In genomic region chr2L:20923088-20923571, dm6 we compare ENCODE assay signal across 3 fruit fly cellular contexts.
TF ChIP-seq lines count a peak whose summit lies in the region.

No protein-coding gene starts in this region.

- no peak for TF ChIP-seq CTCF in whole organism, embryonic (GFP tag; optimal IDR thresholded peaks at IDR 0.05; lab: Kevin White, UChicago)

TF ChIP-seq in whole organism, embryonic, 481 proteins besides CTCF, POLR2A, EP300 and RAD21 (continues in another document):
- TF ChIP-seq CG4820 (GFP tag; optimal IDR thresholded peaks at IDR 0.05; lab: Kevin White, UChicago): no peak
- no peak for TF ChIP-seq HLH54F (GFP tag; optimal IDR thresholded peaks at IDR 0.05; lab: Kevin White, UChicago)
- no peak for TF ChIP-seq zfh1 (GFP tag; IDR thresholded peaks at IDR 0.05; lab: Robert Waterston, UW)
- TF ChIP-seq CG10654 (GFP tag; optimal IDR thresholded peaks at IDR 0.05; lab: Kevin White, UChicago): no peak
- no peak for TF ChIP-seq tin (GFP tag; optimal IDR thresholded peaks at IDR 0.05; lab: Kevin White, UChicago)
- no peak for TF ChIP-seq Gsc (GFP tag; IDR thresholded peaks at IDR 0.05; lab: Robert Waterston, UW)
- no peak for TF ChIP-seq CG15479 (GFP tag; optimal IDR thresholded peaks at IDR 0.05; lab: Kevin White, UChicago)
- peak; percentile 17 for TF ChIP-seq CG8281 (tag; optimal IDR thresholded peaks at IDR 0.05; lab: Kevin White, UChicago)
- no peak for TF ChIP-seq org-1 (GFP tag; optimal IDR thresholded peaks at IDR 0.05; lab: Kevin White, UChicago)
- no peak for TF ChIP-seq CG14860 (GFP tag; IDR thresholded peaks at IDR 0.05; lab: Robert Waterston, UW; ENCODE audit: partially characterized antibody)
- no peak for TF ChIP-seq ATbp (GFP tag; optimal IDR thresholded peaks at IDR 0.05; lab: Kevin White, UChicago)
- no peak for TF ChIP-seq ranshi (GFP tag; IDR thresholded peaks at IDR 0.05; lab: Robert Waterston, UW)
- no peak for TF ChIP-seq CG9609 (GFP tag; optimal IDR thresholded peaks at IDR 0.05; lab: Kevin White, UChicago)
- TF ChIP-seq sob (GFP tag; IDR thresholded peaks at IDR 0.05; lab: Robert Waterston, UW): no peak
- TF ChIP-seq phol (tag; optimal IDR thresholded peaks at IDR 0.05; lab: Kevin White, UChicago): no peak
- no peak for TF ChIP-seq CG15011 (GFP tag; optimal IDR thresholded peaks at IDR 0.05; lab: Kevin White, UChicago)
- no peak for TF ChIP-seq psq (GFP tag; optimal IDR thresholded peaks at IDR 0.05; lab: Kevin White, UChicago)
- 0 out of 2 replicates have a peak, but pooled peaks have one; percentile 22 for TF ChIP-seq Dref (GFP tag; IDR thresholded peaks at IDR 0.05; lab: Robert Waterston, UW)
- no peak for TF ChIP-seq CG6175 (GFP tag; IDR thresholded peaks at IDR 0.05; lab: Robert Waterston, UW)
- peak; percentile 57 for TF ChIP-seq gfzf (GFP tag; optimal IDR thresholded peaks at IDR 0.05; lab: Kevin White, UChicago)
- TF ChIP-seq ara (GFP tag; IDR thresholded peaks at IDR 0.05; lab: Robert Waterston, UW): no peak
- TF ChIP-seq luna (GFP tag; optimal IDR thresholded peaks at IDR 0.05; lab: Kevin White, UChicago): no peak
- TF ChIP-seq fu2 (GFP tag; optimal IDR thresholded peaks at IDR 0.05; lab: Kevin White, UChicago): no peak
- TF ChIP-seq CG13123 (GFP tag; optimal IDR thresholded peaks at IDR 0.05; lab: Kevin White, UChicago): no peak
- TF ChIP-seq so (GFP tag; IDR thresholded peaks at IDR 0.05; lab: Robert Waterston, UW): no peak
- TF ChIP-seq B-H1 (GFP tag; IDR thresholded peaks at IDR 0.05; lab: Robert Waterston, UW): no peak
- TF ChIP-seq MBD-R2 (GFP tag; IDR thresholded peaks at IDR 0.05; lab: Robert Waterston, UW): no peak
- no peak for TF ChIP-seq unc-4 (GFP tag; IDR thresholded peaks at IDR 0.05; lab: Robert Waterston, UW; ENCODE audit: partially characterized antibody)
- TF ChIP-seq sna (GFP tag; IDR thresholded peaks at IDR 0.05; lab: Robert Waterston, UW; ENCODE audit: partially characterized antibody): no peak
- TF ChIP-seq CG33213 (GFP tag; optimal IDR thresholded peaks at IDR 0.05; lab: Kevin White, UChicago): no peak
- TF ChIP-seq CG32767 (GFP tag; IDR thresholded peaks at IDR 0.05; lab: Robert Waterston, UW): peak; percentile 18; the same call in 1 of the 2 replicates

TF ChIP-seq in whole organism, prepupa, 60 proteins besides CTCF, POLR2A, EP300 and RAD21:
- no peak for TF ChIP-seq Met (GFP tag; optimal IDR thresholded peaks at IDR 0.05; lab: Kevin White, UChicago)
- peak; percentile 29 for TF ChIP-seq Eip78C (GFP tag; lab: Kevin White, UChicago)

TF ChIP-seq in whole organism, wandering third instar larva, 38 proteins besides CTCF, POLR2A, EP300 and RAD21:
- TF ChIP-seq GATAd (GFP tag; optimal IDR thresholded peaks at IDR 0.05; lab: Kevin White, UChicago): no peak
- TF ChIP-seq Dfd (GFP tag; optimal IDR thresholded peaks at IDR 0.05; lab: Kevin White, UChicago): peak; percentile 61
- TF ChIP-seq usp (GFP tag; optimal IDR thresholded peaks at IDR 0.05; lab: Kevin White, UChicago): no peak
